Worm (Caenorhabditis elegans): Measurements from ENCODE around the gene C56C10.7.

Gene C56C10.7

DNA sequence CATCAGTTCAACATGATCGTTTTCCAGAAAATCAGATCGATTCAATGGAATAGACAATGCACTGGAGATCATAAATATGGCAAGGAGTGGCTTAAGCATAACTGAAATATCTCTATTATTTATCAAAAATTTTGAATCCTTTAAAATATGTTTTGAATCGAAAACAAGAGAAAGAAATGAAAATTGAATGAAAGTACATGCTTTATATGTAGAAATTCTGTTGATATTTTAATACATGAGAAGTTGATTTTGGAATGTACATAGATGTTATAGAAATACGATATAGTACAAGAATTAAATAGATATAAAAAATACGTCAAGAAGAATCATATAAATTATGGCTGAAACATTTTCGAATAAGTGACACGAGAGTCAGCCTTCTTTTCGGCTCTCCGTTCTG lies 4.9 kb upstream of the C56C10.7 start, which contains the start of gene C56C10.9:
Gene C56C10.9, minus strand, starts transcription at position 101 of the 400 bp plus-strand sequence.
- no peak for TF ChIP-seq ham-2 (GFP tag; optimal IDR thresholded peaks at IDR 0.05)
- no peak for TF ChIP-seq sptf-1 (tag; optimal IDR thresholded peaks at IDR 0.05)
- no peak for TF ChIP-seq ztf-11 (tag; optimal IDR thresholded peaks at IDR 0.05)
- TF ChIP-seq pha-4 (tag; optimal IDR thresholded peaks at IDR 0.05): no peak
- no peak for TF ChIP-seq bed-3 (GFP tag; optimal IDR thresholded peaks at IDR 0.05)
- TF ChIP-seq zip-8 (tag; optimal IDR thresholded peaks at IDR 0.05): no peak
- no peak for TF ChIP-seq mls-2 (tag; optimal IDR thresholded peaks at IDR 0.05)
- TF ChIP-seq unc-39 (tag; optimal IDR thresholded peaks at IDR 0.05): no peak
- no peak for TF ChIP-seq ceh-39 (tag; optimal IDR thresholded peaks at IDR 0.05)
- TF ChIP-seq ceh-43 (GFP tag; optimal IDR thresholded peaks at IDR 0.05): no peak

DNA sequence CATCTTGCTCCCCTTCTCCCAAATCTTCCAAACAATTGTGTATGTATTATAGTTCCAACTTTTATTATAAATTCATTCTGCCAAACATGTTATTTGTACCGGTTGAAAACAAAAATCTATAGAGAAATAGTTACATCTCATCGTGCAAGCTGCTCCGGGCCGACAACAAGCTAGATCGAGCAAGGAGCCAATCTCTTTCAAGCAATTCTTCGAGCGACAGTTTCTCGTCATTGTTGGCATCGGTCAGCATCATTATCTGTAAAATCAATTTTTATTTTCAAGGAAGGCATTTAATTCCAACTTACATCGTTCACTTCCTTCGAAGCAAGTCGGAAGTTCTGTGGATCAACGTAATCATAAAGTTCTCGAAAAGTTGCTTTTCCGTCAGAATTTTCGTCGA lies 3.6 kb upstream of the C56C10.7 start:
- TF ChIP-seq ces-1 (GFP tag; optimal IDR thresholded peaks at IDR 0.05): no peak
- no peak for TF ChIP-seq mls-2 (tag; optimal IDR thresholded peaks at IDR 0.05)
- TF ChIP-seq nhr-28 (tag; optimal IDR thresholded peaks at IDR 0.05): no peak
- no peak for TF ChIP-seq ham-2 (GFP tag; optimal IDR thresholded peaks at IDR 0.05)
- no peak for TF ChIP-seq ceh-39 (tag; optimal IDR thresholded peaks at IDR 0.05)
- TF ChIP-seq nhr-12 (tag; optimal IDR thresholded peaks at IDR 0.05): no peak
- no peak for TF ChIP-seq ztf-11 (tag; optimal IDR thresholded peaks at IDR 0.05)

DNA sequence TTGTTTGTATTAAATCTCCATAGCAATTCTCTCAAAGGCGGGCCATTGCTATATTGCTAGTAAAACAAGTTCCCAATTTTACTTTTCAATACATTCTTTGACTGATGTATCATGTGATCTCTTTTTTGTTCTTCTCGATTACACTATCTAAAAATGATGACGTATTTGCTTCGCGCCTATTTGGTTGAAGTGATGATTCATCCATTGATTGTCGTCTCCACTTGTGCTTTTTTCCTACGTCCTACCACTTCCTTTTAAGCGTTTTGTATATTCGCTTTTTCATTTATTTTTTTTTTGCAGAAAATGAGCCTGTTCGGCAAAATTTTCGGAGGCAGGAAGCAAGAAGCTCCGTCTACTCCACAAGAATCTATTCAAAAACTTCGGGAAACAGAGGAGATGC lies 2.0 kb upstream of the C56C10.7 start, which contains the start of gene vps-32.1:
Gene vps-32.1, plus strand, starts transcription at position 301 of the 400 bp plus-strand sequence.
- TF ChIP-seq nhr-12 (tag; optimal IDR thresholded peaks at IDR 0.05) (no peak), nhr-237 (tag; optimal IDR thresholded peaks at IDR 0.05) (no peak), lin-13 (tag; optimal IDR thresholded peaks at IDR 0.05) (no peak), bed-3 (GFP tag; optimal IDR thresholded peaks at IDR 0.05) (no peak), ces-1 (GFP tag; optimal IDR thresholded peaks at IDR 0.05) (no peak), M03D4.4 (tag; optimal IDR thresholded peaks at IDR 0.05) (no peak), unc-120 (tag; optimal IDR thresholded peaks at IDR 0.05; ENCODE audit: poor library complexity, severe bottlenecking) (no peak), nhr-76 (tag; optimal IDR thresholded peaks at IDR 0.05) (no peak), ham-2 (GFP tag; optimal IDR thresholded peaks at IDR 0.05) (no peak), sptf-1 (tag; optimal IDR thresholded peaks at IDR 0.05) (no peak), zip-8 (tag; optimal IDR thresholded peaks at IDR 0.05) (no peak), elt-3 (tag; optimal IDR thresholded peaks at IDR 0.05) (no peak), mab-5 (tag; optimal IDR thresholded peaks at IDR 0.05) (no peak), tbx-8 (GFP tag; optimal IDR thresholded peaks at IDR 0.05) (no peak), flh-1 (GFP tag; optimal IDR thresholded peaks at IDR 0.05) (no peak), sem-2 (GFP tag; optimal IDR thresholded peaks at IDR 0.05) (no peak), elt-1 (tag; optimal IDR thresholded peaks at IDR 0.05; ENCODE audit: borderline replicate concordance, insufficient read depth) (no peak), unc-62 (GFP tag; optimal IDR thresholded peaks at IDR 0.05) (no peak)

DNA sequence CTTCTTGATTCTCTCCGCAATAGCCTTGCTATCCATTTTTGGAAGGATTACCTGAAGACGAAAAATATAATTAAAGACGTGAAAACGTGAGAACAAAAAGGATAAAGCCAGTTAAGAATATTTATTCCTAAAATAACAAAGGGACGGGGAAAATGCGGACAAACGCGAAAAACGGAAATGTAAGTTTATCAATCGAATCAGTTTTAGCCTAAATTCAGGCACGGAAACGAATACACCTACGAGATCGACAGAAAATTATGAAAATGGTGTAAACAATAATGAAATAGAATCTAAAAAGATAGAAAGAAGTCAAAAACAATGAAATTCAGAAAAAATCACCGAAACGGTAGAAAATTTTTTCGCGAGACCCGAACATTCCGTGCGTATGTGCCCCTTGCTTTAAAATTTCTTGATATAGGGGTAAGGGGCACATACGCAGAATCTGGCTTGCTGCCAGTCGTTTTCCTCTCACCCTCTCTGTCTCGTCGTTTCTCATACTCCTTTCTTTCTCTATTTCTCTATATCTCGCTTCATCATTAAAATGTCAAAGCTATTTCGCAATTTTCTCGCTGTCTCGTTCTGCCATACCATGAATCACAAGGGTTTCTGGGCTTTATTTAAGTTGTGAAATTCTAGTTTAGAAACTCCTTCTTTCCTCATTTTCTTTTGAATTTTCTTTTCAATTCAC lies 1.4 kb upstream of the C56C10.7 start, which contains the start of gene icd-1:
Gene icd-1, minus strand, starts transcription at position 51 of the 688 bp plus-strand sequence.
- TF ChIP-seq unc-62 (GFP tag; optimal IDR thresholded peaks at IDR 0.05): peak; percentile 96
- TF ChIP-seq ceh-43 (GFP tag; optimal IDR thresholded peaks at IDR 0.05): no peak
- TF ChIP-seq snpc-4 (tag; optimal IDR thresholded peaks at IDR 0.05): no peak
- TF ChIP-seq tbx-8 (GFP tag; optimal IDR thresholded peaks at IDR 0.05): no peak
- no peak for TF ChIP-seq flh-1 (GFP tag; optimal IDR thresholded peaks at IDR 0.05)
- no peak for TF ChIP-seq blmp-1 (tag; optimal IDR thresholded peaks at IDR 0.05)
- TF ChIP-seq zip-8 (tag; optimal IDR thresholded peaks at IDR 0.05): no peak
- peak; percentile 71 for TF ChIP-seq sptf-1 (tag; optimal IDR thresholded peaks at IDR 0.05)
- TF ChIP-seq ceh-83 (GFP tag; optimal IDR thresholded peaks at IDR 0.05): peak; percentile 58
- no peak for TF ChIP-seq sem-2 (GFP tag; optimal IDR thresholded peaks at IDR 0.05)
- TF ChIP-seq pha-4 (tag; optimal IDR thresholded peaks at IDR 0.05): peak; percentile 71
- TF ChIP-seq unc-39 (tag; optimal IDR thresholded peaks at IDR 0.05): no peak
- peak; percentile 63 for TF ChIP-seq M03D4.4 (tag; optimal IDR thresholded peaks at IDR 0.05)
- TF ChIP-seq unc-120 (tag; optimal IDR thresholded peaks at IDR 0.05; ENCODE audit: poor library complexity, severe bottlenecking): peak; percentile 99
- no peak for TF ChIP-seq bed-3 (GFP tag; optimal IDR thresholded peaks at IDR 0.05)
- peak; percentile 91 for TF ChIP-seq elt-3 (tag; optimal IDR thresholded peaks at IDR 0.05)
- no peak for TF ChIP-seq elt-1 (tag; optimal IDR thresholded peaks at IDR 0.05; ENCODE audit: borderline replicate concordance, insufficient read depth)
- peak; percentile 89 for TF ChIP-seq ham-2 (GFP tag; optimal IDR thresholded peaks at IDR 0.05)
- peak; percentile 88 for TF ChIP-seq lin-13 (tag; optimal IDR thresholded peaks at IDR 0.05)
- peak; percentile 56 for TF ChIP-seq hlh-1 (tag; optimal IDR thresholded peaks at IDR 0.05)
- peak; percentile 84 for TF ChIP-seq lsy-2 (tag; optimal IDR thresholded peaks at IDR 0.05)
- TF ChIP-seq nhr-237 (tag; optimal IDR thresholded peaks at IDR 0.05): peak; percentile 93
- TF ChIP-seq nhr-76 (tag; optimal IDR thresholded peaks at IDR 0.05): no peak
- peak; percentile 31 for TF ChIP-seq cnd-1 (tag; optimal IDR thresholded peaks at IDR 0.05)
- peak; percentile 63 for TF ChIP-seq mls-2 (tag; optimal IDR thresholded peaks at IDR 0.05)
- no peak for TF ChIP-seq nhr-12 (tag; optimal IDR thresholded peaks at IDR 0.05)
- peak; percentile 94 for TF ChIP-seq ces-1 (GFP tag; optimal IDR thresholded peaks at IDR 0.05)
- TF ChIP-seq nhr-2 (tag; optimal IDR thresholded peaks at IDR 0.05): peak; percentile 15
- peak; percentile 71 for TF ChIP-seq ceh-39 (tag; optimal IDR thresholded peaks at IDR 0.05)
- peak; percentile 93 for TF ChIP-seq mep-1 (tag; optimal IDR thresholded peaks at IDR 0.05)
- TF ChIP-seq lin-32 (GFP tag; optimal IDR thresholded peaks at IDR 0.05): no peak
- no peak for TF ChIP-seq nhr-28 (tag; optimal IDR thresholded peaks at IDR 0.05)
- peak; percentile 34 for TF ChIP-seq mab-5 (tag; optimal IDR thresholded peaks at IDR 0.05)
- peak; percentile 67 for TF ChIP-seq ztf-11 (tag; optimal IDR thresholded peaks at IDR 0.05)
- TF ChIP-seq drap-1 (GFP tag; optimal IDR thresholded peaks at IDR 0.05): no peak

All from whole organism, mixed stage, embryonic.